Fruit fly (Drosophila melanogaster) whole organism, embryonic: ENCODE measurements around the gene RhoGAP93B.
A peak's percentile ranks its signal among the peaks of the same experiment; 100 is the strongest.

Source experiments
- Antp ChIP-seq: fragments of 200-800 bp; sonication (Bioruptor generic); optimal IDR thresholded peaks from 3 replicates; lab custom pipeline; 2016; ENCODE audit warnings: missing biosample characterization, missing genetic modification characterization
- CG10147 ChIP-seq: fragments of 200-800 bp; sonication (Bioruptor generic); optimal IDR thresholded peaks from 2 replicates; lab custom pipeline; 2019; ENCODE audit warnings: missing biosample characterization, mild to moderate bottlenecking, missing genetic modification characterization, moderate library complexity
- CG10274 ChIP-seq: fragments of 200-800 bp; sonication (Bioruptor generic); optimal IDR thresholded peaks from 3 replicates; lab custom pipeline; 2017; ENCODE audit warnings: missing biosample characterization, mild to moderate bottlenecking, missing genetic modification characterization
- CG10654 ChIP-seq: fragments of 200-800 bp; sonication (Bioruptor generic); optimal IDR thresholded peaks from 2 replicates; lab custom pipeline; 2016; ENCODE audit warnings: missing biosample characterization, missing genetic modification characterization
- CG11247 ChIP-seq: fragments of 200-800 bp; sonication (Bioruptor generic); IDR thresholded peaks from 2 replicates; pipeline ENCODE4 v1.3.6; 2022; ENCODE audit warnings: missing biosample characterization, missing genetic modification characterization
- CG11398 ChIP-seq: fragments of 200-800 bp; sonication (Bioruptor generic); optimal IDR thresholded peaks from 2 replicates; lab custom pipeline; 2016; ENCODE audit warnings: missing biosample characterization, missing genetic modification characterization
- CG11695 ChIP-seq: fragments of 200-800 bp; sonication (Bioruptor generic); IDR thresholded peaks from 3 replicates; pipeline ENCODE4 v1.3.6; 2022; ENCODE audit warnings: missing biosample characterization, missing genetic modification characterization
- CG12219 ChIP-seq: fragments of 200-800 bp; sonication (Bioruptor generic); optimal IDR thresholded peaks from 3 replicates; lab custom pipeline; 2018; ENCODE audit warnings: missing biosample characterization, mild to moderate bottlenecking, missing genetic modification characterization
- CG12391 ChIP-seq: fragments of 200-800 bp; sonication (Bioruptor generic); optimal IDR thresholded peaks from 3 replicates; lab custom pipeline; 2018; ENCODE audit warnings: missing biosample characterization, mild to moderate bottlenecking, missing genetic modification characterization, moderate library complexity
- CG12769 ChIP-seq: fragments of 200-800 bp; sonication (Bioruptor generic); optimal IDR thresholded peaks from 2 replicates; lab custom pipeline; 2019; ENCODE audit warnings: missing biosample characterization, mild to moderate bottlenecking, missing genetic modification characterization, moderate library complexity
- CG15269 ChIP-seq: fragments of 200-800 bp; sonication (Bioruptor generic); optimal IDR thresholded peaks from 2 replicates; lab custom pipeline; 2018; ENCODE audit warnings: missing biosample characterization, mild to moderate bottlenecking, missing genetic modification characterization, moderate library complexity
- CG15696 ChIP-seq: fragments of 200-800 bp; sonication (Bioruptor generic); optimal IDR thresholded peaks from 2 replicates; lab custom pipeline; 2019; ENCODE audit warnings: missing biosample characterization, mild to moderate bottlenecking, missing genetic modification characterization, moderate library complexity
- CG1792 ChIP-seq: fragments of 200-800 bp; sonication (Bioruptor generic); optimal IDR thresholded peaks from 2 replicates; lab custom pipeline; 2016; ENCODE audit warnings: missing biosample characterization, missing genetic modification characterization
- CG30431 ChIP-seq: fragments of 200-800 bp; sonication (Bioruptor generic); optimal IDR thresholded peaks from 2 replicates; lab custom pipeline; 2017; ENCODE audit warnings: missing biosample characterization, missing genetic modification characterization
- CG33213 ChIP-seq: fragments of 200-800 bp; sonication (Bioruptor generic); optimal IDR thresholded peaks from 3 replicates; lab custom pipeline; 2016; ENCODE audit warnings: missing biosample characterization, missing genetic modification characterization
- CG3407 ChIP-seq: fragments of 200-800 bp; sonication (Bioruptor generic); optimal IDR thresholded peaks from 2 replicates; lab custom pipeline; 2018; ENCODE audit warnings: missing biosample characterization, mild to moderate bottlenecking, missing genetic modification characterization
- CG3838 ChIP-seq: fragments of 200-800 bp; sonication (Bioruptor generic); optimal IDR thresholded peaks from 3 replicates; lab custom pipeline; 2016; ENCODE audit warnings: missing biosample characterization, missing genetic modification characterization
- CG6854 ChIP-seq: fragments of 200-800 bp; sonication (Bioruptor generic); optimal IDR thresholded peaks from 3 replicates; lab custom pipeline; 2017; ENCODE audit warnings: missing biosample characterization, mild to moderate bottlenecking, missing genetic modification characterization
- CG7786 ChIP-seq: fragments of 200-800 bp; sonication (Bioruptor generic); optimal IDR thresholded peaks from 2 replicates; lab custom pipeline; 2016; ENCODE audit warnings: missing biosample characterization, missing genetic modification characterization
- CG8089 ChIP-seq: fragments of 200-800 bp; sonication (Bioruptor generic); optimal IDR thresholded peaks from 3 replicates; lab custom pipeline; 2016; ENCODE audit warnings: missing biosample characterization, missing genetic modification characterization
- Ets65A ChIP-seq: fragments of 200-800 bp; sonication (Bioruptor generic); peaks from one replicate; lab custom pipeline; 2016; ENCODE audit warnings: missing biosample characterization, missing genetic modification characterization
- Meics ChIP-seq: fragments of 200-800 bp; sonication (Bioruptor generic); optimal IDR thresholded peaks from 2 replicates; lab custom pipeline; 2017; ENCODE audit warnings: missing biosample characterization, mild to moderate bottlenecking, missing genetic modification characterization
- Neu2 ChIP-seq: fragments of 200-800 bp; sonication (Bioruptor generic); optimal IDR thresholded peaks from 3 replicates; lab custom pipeline; 2016; ENCODE audit warnings: missing biosample characterization, missing genetic modification characterization, borderline replicate concordance
- PHDP ChIP-seq: fragments of 200-800 bp; sonication (Bioruptor generic); optimal IDR thresholded peaks from 3 replicates; lab custom pipeline; 2018; ENCODE audit warnings: missing biosample characterization, mild to moderate bottlenecking, missing genetic modification characterization, moderate library complexity
- Scr ChIP-seq: fragments of 200-800 bp; sonication (Bioruptor generic); IDR thresholded peaks from 2 replicates; pipeline ENCODE4 v1.3.6; 2022; ENCODE audit warnings: missing biosample characterization, missing genetic modification characterization; ENCODE audit not compliant: partially characterized antibody
- Sin3A ChIP-seq: fragments of >200 bp; optimal IDR thresholded peaks from 2 replicates; lab custom pipeline; 2018
- Sox100B ChIP-seq: fragments of 200-800 bp; sonication (Bioruptor generic); optimal IDR thresholded peaks from 3 replicates; lab custom pipeline; 2018; ENCODE audit warnings: missing biosample characterization, mild to moderate bottlenecking, missing genetic modification characterization
- Sox102F ChIP-seq: fragments of 200-800 bp; sonication (Bioruptor generic); optimal IDR thresholded peaks from 2 replicates; lab custom pipeline; 2018; ENCODE audit warnings: missing biosample characterization, mild to moderate bottlenecking, missing genetic modification characterization, moderate library complexity
- Usf ChIP-seq: fragments of 200-800 bp; sonication (Bioruptor generic); optimal IDR thresholded peaks from 2 replicates; lab custom pipeline; 2017; ENCODE audit warnings: missing genotype, missing biosample characterization, missing genetic modification characterization
- ara ChIP-seq: fragments of 200-800 bp; sonication (Bioruptor generic); IDR thresholded peaks from 2 replicates; pipeline ENCODE4 v1.3.6; 2022; ENCODE audit warnings: missing biosample characterization, missing genetic modification characterization
- cg ChIP-seq: fragments of 200-800 bp; sonication (Bioruptor generic); optimal IDR thresholded peaks from 3 replicates; lab custom pipeline; 2019; ENCODE audit warnings: missing biosample characterization, mild to moderate bottlenecking, missing genetic modification characterization, moderate library complexity
- ci ChIP-seq: fragments of 200-800 bp; sonication (Bioruptor generic); IDR thresholded peaks from 3 replicates; pipeline ENCODE4 v1.3.6; 2022; ENCODE audit warnings: missing biosample characterization, missing genetic modification characterization
- esg ChIP-seq: fragments of 200-800 bp; sonication (Bioruptor generic); conservative IDR thresholded peaks from 2 replicates; pipeline ENCODE4 v1.3.6; 2022; ENCODE audit warnings: missing biosample characterization, missing genetic modification characterization
- eyg ChIP-seq: fragments of 200-800 bp; sonication (Bioruptor generic); optimal IDR thresholded peaks from 3 replicates; lab custom pipeline; 2016; ENCODE audit warnings: missing biosample characterization, missing genetic modification characterization
- fd102C ChIP-seq: fragments of 200-800 bp; sonication (Bioruptor generic); optimal IDR thresholded peaks from 2 replicates; lab custom pipeline; 2018; ENCODE audit warnings: missing biosample characterization, mild to moderate bottlenecking, missing genetic modification characterization, moderate library complexity
- fru ChIP-seq: fragments of >200 bp; optimal IDR thresholded peaks from 2 replicates; lab custom pipeline; 2017
- gt ChIP-seq: fragments of 200-800 bp; sonication (Bioruptor generic); IDR thresholded peaks from 2 replicates; pipeline ENCODE4 v1.3.6; 2022; ENCODE audit warnings: missing biosample characterization, missing genetic modification characterization
- ham ChIP-seq: fragments of 200-800 bp; sonication (Bioruptor generic); IDR thresholded peaks from 2 replicates; pipeline ENCODE4 v1.3.6; 2022; ENCODE audit warnings: missing biosample characterization, missing genetic modification characterization
- lab ChIP-seq: fragments of 200-800 bp; sonication (Bioruptor generic); optimal IDR thresholded peaks from 3 replicates; lab custom pipeline; 2017; ENCODE audit warnings: missing biosample characterization, missing genetic modification characterization, mild to moderate bottlenecking, moderate library complexity, missing genetic modification reagents
- odd ChIP-seq: fragments of 200-800 bp; sonication (Bioruptor generic); optimal IDR thresholded peaks from 2 replicates; lab custom pipeline; 2017; ENCODE audit warnings: missing biosample characterization, mild to moderate bottlenecking, missing genetic modification characterization
- phol ChIP-seq: fragments of 200-800 bp; sonication (Bioruptor generic); optimal IDR thresholded peaks from 3 replicates; lab custom pipeline; 2018; ENCODE audit warnings: missing biosample characterization, mild to moderate bottlenecking, missing genetic modification characterization, moderate library complexity
- psq ChIP-seq: fragments of 200-800 bp; sonication (Bioruptor generic); optimal IDR thresholded peaks from 2 replicates; lab custom pipeline; 2017; ENCODE audit warnings: missing biosample characterization, missing genetic modification characterization
- ro ChIP-seq: fragments of 200-800 bp; sonication (Bioruptor generic); IDR thresholded peaks from 2 replicates; pipeline ENCODE4 v1.3.6; 2022; ENCODE audit warnings: missing biosample characterization, missing genetic modification characterization
- sc ChIP-seq, 3 experiments: fragments of >200 bp in 2 of 3; fragments of 200-800 bp in 1 of 3; sonication (Bioruptor generic) in 1 of 3; optimal IDR thresholded peaks; 2 replicates in 2 of 3; 3 replicates in 1 of 3; lab custom pipeline; 2017; ENCODE audit warnings: mild to moderate bottlenecking in 1 of 3, missing biosample characterization in 1 of 3, missing genetic modification characterization in 1 of 3, missing genetic modification reagents in 1 of 3
- stc ChIP-seq: fragments of 200-800 bp; sonication (Bioruptor generic); IDR thresholded peaks from 2 replicates; pipeline ENCODE4 v1.3.6; 2022; ENCODE audit warnings: missing biosample characterization, missing genetic modification characterization
- tll ChIP-seq, 2 experiments: fragments of 200-800 bp in 1 of 2; fragments of >200 bp in 1 of 2; sonication (Bioruptor generic) in 1 of 2; optimal IDR thresholded peaks; 2 replicates each; lab custom pipeline; 2017 to 2019; ENCODE audit warnings: missing biosample characterization in 2 of 2, missing genetic modification characterization in 2 of 2, mild to moderate bottlenecking in 1 of 2, moderate library complexity in 1 of 2
- trh ChIP-seq: fragments of 200-800 bp; sonication (Bioruptor generic); optimal IDR thresholded peaks from 2 replicates; lab custom pipeline; 2016; ENCODE audit warnings: missing biosample characterization, missing genetic modification characterization
- ttk ChIP-seq: fragments of 200-800 bp; sonication (Bioruptor generic); IDR thresholded peaks from 2 replicates; pipeline ENCODE4 v2.1.2; 2022; ENCODE audit warnings: missing biosample characterization, missing genetic modification characterization
- tup ChIP-seq: fragments of 200-800 bp; sonication (Bioruptor generic); optimal IDR thresholded peaks from 2 replicates; lab custom pipeline; 2016; ENCODE audit warnings: missing biosample characterization, mild to moderate bottlenecking, missing genetic modification characterization, moderate library complexity
- yki ChIP-seq: fragments of >200 bp; optimal IDR thresholded peaks from 3 replicates; lab custom pipeline; 2018
- zf30C ChIP-seq: fragments of 200-800 bp; sonication (Bioruptor generic); optimal IDR thresholded peaks from 3 replicates; lab custom pipeline; 2018; ENCODE audit warnings: missing biosample characterization, mild to moderate bottlenecking, missing genetic modification characterization

The RhoGAP93B gene

DNA sequence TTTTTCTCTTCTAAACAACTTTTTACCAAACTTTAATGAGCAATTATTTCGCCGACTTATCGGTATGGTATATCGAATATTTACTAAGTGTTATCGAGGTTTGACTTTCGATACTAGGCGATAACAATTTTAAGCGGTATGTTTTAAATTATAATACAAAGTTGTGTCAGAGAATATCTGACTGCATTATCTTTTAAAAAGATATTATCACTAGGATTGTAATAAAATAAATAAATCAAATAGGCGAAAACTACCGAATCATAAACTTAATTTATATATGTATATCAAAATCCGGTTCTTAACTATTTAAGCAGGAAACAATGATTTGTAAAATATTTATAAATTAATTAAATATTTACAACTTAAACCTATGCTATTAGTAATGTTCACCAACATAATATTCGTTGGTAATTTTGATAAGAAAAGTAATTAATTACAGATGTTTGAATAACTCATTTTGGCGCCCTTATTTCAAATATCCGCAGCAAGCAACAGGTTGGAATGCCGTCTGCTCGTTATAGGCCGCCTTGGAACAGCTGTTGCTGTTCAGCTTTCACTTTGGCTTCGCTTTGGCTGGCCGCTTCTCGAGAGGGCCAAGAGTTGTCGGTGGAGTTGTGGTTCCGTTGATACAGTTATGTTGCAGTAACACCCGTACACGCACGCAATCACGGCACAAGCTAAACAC is 10.4 kb upstream of the RhoGAP93B start, which contains the start of the genes Sec15 and rtet (continued):
- TF ChIP-seq CG12391 (tag; lab: Kevin White, UChicago) (peak; percentile 77), phol (tag; lab: Kevin White, UChicago) (peak; percentile 91), CG3407 (GFP tag; lab: Kevin White, UChicago) (no peak), ro (no peak), PHDP (tag; lab: Kevin White, UChicago) (peak; percentile 81), tll (GFP tag; optimal IDR thresholded peaks at IDR 0.05; lab: Kevin White, UChicago) (no peak), Scr (peak; percentile 64), psq (GFP tag; lab: Kevin White, UChicago) (peak; percentile 15), trh (no peak), CG11695 (GFP tag; lab: Robert Waterston, UW) (no peak), gt (GFP tag; lab: Robert Waterston, UW) (no peak), CG30431 (GFP tag; lab: Kevin White, UChicago) (peak; percentile 27), eyg (GFP tag; lab: Kevin White, UChicago) (no peak), Usf (GFP tag; lab: Kevin White, UChicago) (peak; percentile 40), CG12219 (peak; percentile 50), CG11398 (GFP tag; lab: Kevin White, UChicago) (no peak), CG6854 (GFP tag; lab: Kevin White, UChicago) (no peak), tup (GFP tag; lab: Kevin White, UChicago) (no peak), CG15269 (tag; lab: Kevin White, UChicago) (no peak), Neu2 (GFP tag; lab: Kevin White, UChicago) (no peak), lab (GFP tag; lab: Kevin White, UChicago) (no peak), esg (no peak), ttk (GFP tag; lab: Robert Waterston, UW) (0 out of 2 replicates have a peak, but pooled peaks have one; percentile 24), fd102C (GFP tag; lab: Kevin White, UChicago) (no peak), odd (no peak), cg (no peak), ham (GFP tag; lab: Robert Waterston, UW) (no peak), ci (GFP tag; lab: Robert Waterston, UW) (peak; percentile 75), stc (peak; percentile 56), Ets65A (GFP tag; lab: Kevin White, UChicago) (peak; percentile 93), Sin3A (lab: Kevin White, UChicago) (no peak), CG12769 (tag; lab: Kevin White, UChicago) (no peak), ara (peak; percentile 62), Meics (GFP tag; lab: Kevin White, UChicago) (peak; percentile 62), CG1792 (peak; percentile 91), Sox100B (GFP tag; lab: Kevin White, UChicago) (no peak), fru (no peak), CG10147 (no peak), zf30C (no peak), CG15696 (tag; lab: Kevin White, UChicago) (peak; percentile 79), Antp (no peak), CG3838 (GFP tag; lab: Kevin White, UChicago) (no peak), CG33213 (GFP tag; lab: Kevin White, UChicago) (no peak), yki (lab: Kevin White, UChicago) (no peak), sc (optimal IDR thresholded peaks at IDR 0.05; lab: Kevin White, UChicago) (no peak), sc (GFP tag; optimal IDR thresholded peaks at IDR 0.05; lab: Kevin White, UChicago) (peak; percentile 5), CG11247 (peak; percentile 53), CG7786 (GFP tag; lab: Kevin White, UChicago) (peak; percentile 35), CG10274 (GFP tag; lab: Kevin White, UChicago) (no peak), CG10654 (GFP tag; lab: Kevin White, UChicago) (peak; percentile 40), Sox102F (GFP tag; lab: Kevin White, UChicago) (peak; percentile 78), CG8089 (GFP tag; lab: Kevin White, UChicago) (peak; percentile 17)
